Worm (Caenorhabditis elegans) whole organism, late embryonic: ENCODE data around the gene sri-9.

Source experiments
- elt-2 ChIP-seq: sonication (generic microtip); optimal IDR thresholded peaks from 2 replicates; lab custom pipeline; 2016; ENCODE audit warnings: missing genetic modification reagents, missing genetic modification characterization, missing compliant biosample characterization
- npax-4 ChIP-seq: sonication (generic microtip); optimal IDR thresholded peaks from 2 replicates; lab custom pipeline; 2016; ENCODE audit warnings: missing genetic modification characterization, missing compliant biosample characterization
- unc-86 ChIP-seq: sonication (generic microtip); optimal IDR thresholded peaks from 2 replicates; lab custom pipeline; 2016; ENCODE audit warnings: missing genetic modification characterization, missing compliant biosample characterization

- no peak for TF ChIP-seq elt-2 (tag; lab: Kevin White, UChicago)
- TF ChIP-seq unc-86 (tag; lab: Kevin White, UChicago): no peak
- no peak for TF ChIP-seq npax-4 (tag; lab: Kevin White, UChicago)
These were observed 3.9 kb downstream of the sri-9 start, which contains the start of gene srh-131 for ce11 chrV:17005189-17005588.
